Worm (Caenorhabditis elegans): ENCODE results near the gene srw-42.

Gene srw-42

ce11 chrV:16733681-16734080 lies 40.0 kb upstream of the srw-42 start, which contains the start of gene T25E12.16:
Gene T25E12.16 (minus strand): TSS chrV:16733781.
- TF ChIP-seq egl-5 (tag; optimal IDR thresholded peaks at IDR 0.05) (no peak), nhr-77 (tag; optimal IDR thresholded peaks at IDR 0.05) (no peak), lin-15B (tag; optimal IDR thresholded peaks at IDR 0.05) (no peak), snpc-4 (tag; optimal IDR thresholded peaks at IDR 0.05) (no peak), mml-1 (tag; optimal IDR thresholded peaks at IDR 0.05) (no peak), jun-1 (tag; optimal IDR thresholded peaks at IDR 0.05) (no peak), aly-2 (tag; optimal IDR thresholded peaks at IDR 0.05) (no peak), elt-1 (tag; optimal IDR thresholded peaks at IDR 0.05) (no peak), ztf-4 (tag; optimal IDR thresholded peaks at IDR 0.05) (no peak), daf-12 (tag; optimal IDR thresholded peaks at IDR 0.05) (no peak), unc-62 (GFP tag; optimal IDR thresholded peaks at IDR 0.05) (no peak), ceh-82 (tag; optimal IDR thresholded peaks at IDR 0.05) (no peak), fkh-2 (tag; optimal IDR thresholded peaks at IDR 0.05) (no peak), nfya-1 (tag; optimal IDR thresholded peaks at IDR 0.05; ENCODE audit: insufficient read depth) (no peak), zag-1 (tag; optimal IDR thresholded peaks at IDR 0.05) (no peak), unc-39 (tag; optimal IDR thresholded peaks at IDR 0.05) (no peak), pqm-1 (tag; optimal IDR thresholded peaks at IDR 0.05) (no peak), nhr-43 (tag; optimal IDR thresholded peaks at IDR 0.05; ENCODE audit: poor library complexity, severe bottlenecking) (no peak), fos-1 (tag; optimal IDR thresholded peaks at IDR 0.05) (no peak)

- TF ChIP-seq skn-1 (tag; optimal IDR thresholded peaks at IDR 0.05) (no peak), nhr-11 (tag; optimal IDR thresholded peaks at IDR 0.05) (no peak), hmg-11 (tag; optimal IDR thresholded peaks at IDR 0.05) (no peak), pqm-1 (tag; optimal IDR thresholded peaks at IDR 0.05) (no peak), nhr-23 (tag; optimal IDR thresholded peaks at IDR 0.05) (no peak), elt-2 (tag; optimal IDR thresholded peaks at IDR 0.05) (no peak), nhr-76 (tag; optimal IDR thresholded peaks at IDR 0.05) (no peak), nfya-1 (tag; optimal IDR thresholded peaks at IDR 0.05; ENCODE audit: insufficient read depth) (no peak), fkh-2 (tag; optimal IDR thresholded peaks at IDR 0.05) (no peak), elt-1 (tag; optimal IDR thresholded peaks at IDR 0.05) (no peak), ceh-9 (tag; optimal IDR thresholded peaks at IDR 0.05) (no peak), ZK546.5 (tag; optimal IDR thresholded peaks at IDR 0.05) (no peak)
Observed at ce11 chrV:16731600-16731999, 38.0 kb upstream of the srw-42 start, which contains the start of gene srz-100. Gene srz-100 (plus strand): TSS chrV:16731900.

- TF ChIP-seq ceh-28 (tag; optimal IDR thresholded peaks at IDR 0.05) (no peak), fkh-10 (GFP tag; optimal IDR thresholded peaks at IDR 0.05) (no peak)
Observed at ce11 chrV:16729961-16730360, 36.3 kb upstream of the srw-42 start, which contains the start of gene srz-99. Gene srz-99 (plus strand): TSS chrV:16730261.

- no peak for TF ChIP-seq nfya-1 (tag; optimal IDR thresholded peaks at IDR 0.05; ENCODE audit: insufficient read depth)
- TF ChIP-seq pqm-1 (tag; optimal IDR thresholded peaks at IDR 0.05): peak; percentile 26
- TF ChIP-seq elt-2 (tag; optimal IDR thresholded peaks at IDR 0.05): peak; percentile 25
- no peak for TF ChIP-seq mml-1 (tag; optimal IDR thresholded peaks at IDR 0.05)
- no peak for TF ChIP-seq nhr-11 (tag; optimal IDR thresholded peaks at IDR 0.05)
- TF ChIP-seq egl-27 (tag; optimal IDR thresholded peaks at IDR 0.05): no peak
Observed at ce11 chrV:16728431-16728830, 34.8 kb upstream of the srw-42 start, which contains the start of gene fbxa-127. Gene fbxa-127 (plus strand): TSS chrV:16728731.

- TF ChIP-seq jun-1 (tag; optimal IDR thresholded peaks at IDR 0.05): no peak
- TF ChIP-seq nhr-25 (tag; optimal IDR thresholded peaks at IDR 0.05): no peak
- TF ChIP-seq lsy-12 (tag; optimal IDR thresholded peaks at IDR 0.05): no peak
- TF ChIP-seq egl-27 (tag; optimal IDR thresholded peaks at IDR 0.05): no peak
- no peak for TF ChIP-seq lin-39 (tag; optimal IDR thresholded peaks at IDR 0.05)
Observed at ce11 chrV:16726915-16727314, 33.3 kb upstream of the srw-42 start, which contains the start of gene T25E12.14. Gene T25E12.14 (plus strand): TSS chrV:16727215.

- TF ChIP-seq ceh-16 (tag; optimal IDR thresholded peaks at IDR 0.05) (no peak), mml-1 (tag; optimal IDR thresholded peaks at IDR 0.05) (no peak), elt-3 (tag; optimal IDR thresholded peaks at IDR 0.05) (no peak), egl-27 (tag; optimal IDR thresholded peaks at IDR 0.05) (no peak), skn-1 (tag; optimal IDR thresholded peaks at IDR 0.05) (no peak), unc-62 (GFP tag; optimal IDR thresholded peaks at IDR 0.05) (no peak), ceh-9 (tag; optimal IDR thresholded peaks at IDR 0.05) (no peak), jun-1 (tag; optimal IDR thresholded peaks at IDR 0.05) (peak; percentile 79), elt-2 (tag; optimal IDR thresholded peaks at IDR 0.05) (peak; percentile 86), lin-15B (tag; optimal IDR thresholded peaks at IDR 0.05) (no peak), eor-1 (tag; optimal IDR thresholded peaks at IDR 0.05) (no peak), lsy-12 (tag; optimal IDR thresholded peaks at IDR 0.05) (no peak), pqm-1 (tag; optimal IDR thresholded peaks at IDR 0.05) (peak; percentile 98), ztf-11 (tag; optimal IDR thresholded peaks at IDR 0.05) (no peak), snpc-4 (tag; optimal IDR thresholded peaks at IDR 0.05) (peak; percentile 40), nhr-12 (tag; optimal IDR thresholded peaks at IDR 0.05) (no peak), pha-4 (tag; optimal IDR thresholded peaks at IDR 0.05) (peak; percentile 87)
Observed at ce11 chrV:16725955-16726354, 32.3 kb upstream of the srw-42 start.
